Fruit fly (Drosophila melanogaster): ENCODE measurements around the gene CG5646.

The CG5646 gene

dm6 chr3R:27554964-27555363 lies 6.2 kb downstream of the CG5646 start (continued):
- TF ChIP-seq CG10631 (GFP tag; optimal IDR thresholded peaks at IDR 0.05) (peak; percentile 73), CG8119 (GFP tag; IDR thresholded peaks at IDR 0.05) (peak; percentile 92), topi (GFP tag; optimal IDR thresholded peaks at IDR 0.05) (no peak), Eip93F (GFP tag; optimal IDR thresholded peaks at IDR 0.05) (no peak), fd59A (GFP tag; optimal IDR thresholded peaks at IDR 0.05) (peak; percentile 20), Eip78C (GFP tag) (peak; percentile 88), pdm3 (GFP tag; optimal IDR thresholded peaks at IDR 0.05) (peak; percentile 74), Hr38 (GFP tag; optimal IDR thresholded peaks at IDR 0.05) (no peak), Hr4 (GFP tag; optimal IDR thresholded peaks at IDR 0.05) (peak; percentile 91), CG10669 (GFP tag; optimal IDR thresholded peaks at IDR 0.05) (peak; percentile 26), achi (GFP tag; optimal IDR thresholded peaks at IDR 0.05) (peak; percentile 77), Ets96B (tag; optimal IDR thresholded peaks at IDR 0.05) (peak; percentile 45), svp (GFP tag) (no peak), ss (GFP tag; optimal IDR thresholded peaks at IDR 0.05) (no peak), Sox102F (GFP tag; optimal IDR thresholded peaks at IDR 0.05) (no peak), CG16779 (tag; optimal IDR thresholded peaks at IDR 0.05) (peak; percentile 32), lz (GFP tag; optimal IDR thresholded peaks at IDR 0.05) (peak; percentile 2), Sox15 (GFP tag; optimal IDR thresholded peaks at IDR 0.05) (peak; percentile 14), eg (GFP tag; IDR thresholded peaks at IDR 0.05) (peak; percentile 93), CG1621 (tag; optimal IDR thresholded peaks at IDR 0.05) (peak; percentile 13), OdsH (GFP tag; optimal IDR thresholded peaks at IDR 0.05) (peak; percentile 76), CG6276 (GFP tag; optimal IDR thresholded peaks at IDR 0.05) (peak; percentile 90), esn (GFP tag; optimal IDR thresholded peaks at IDR 0.05) (no peak)

DNA sequence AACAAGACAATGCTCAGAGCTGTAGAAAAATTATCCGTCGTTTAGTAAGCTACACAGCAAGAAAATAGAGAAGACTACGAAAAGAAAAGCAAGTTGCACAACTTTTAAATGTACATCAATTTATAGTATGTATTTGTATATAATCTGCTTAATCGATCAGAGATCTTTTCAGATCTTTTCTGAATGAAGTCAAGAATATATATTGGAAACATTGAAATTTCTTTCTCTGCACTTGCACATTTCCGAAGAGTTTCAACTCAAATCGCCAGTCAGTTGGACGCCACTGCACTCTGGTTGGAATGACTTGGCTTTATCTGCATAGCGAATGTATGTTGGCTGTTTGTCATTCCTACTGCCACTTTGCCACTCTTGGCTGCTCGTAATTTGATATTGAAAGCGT lies 7.2 kb downstream of the CG5646 start:
- TF ChIP-seq svp (GFP tag) (peak; percentile 94), Hr39 (GFP tag; optimal IDR thresholded peaks at IDR 0.05) (peak; percentile 84), eg (GFP tag; IDR thresholded peaks at IDR 0.05) (peak; percentile 88), Met (GFP tag; optimal IDR thresholded peaks at IDR 0.05) (peak; percentile 90), Smox (GFP tag; optimal IDR thresholded peaks at IDR 0.05) (peak; percentile 83), Gug (GFP tag; IDR thresholded peaks at IDR 0.05) (peak; percentile 81), CG32006 (GFP tag; optimal IDR thresholded peaks at IDR 0.05) (peak; percentile 88), dsx (GFP tag; optimal IDR thresholded peaks at IDR 0.05; ENCODE audit: poor library complexity, severe bottlenecking) (no peak), CG16779 (tag; optimal IDR thresholded peaks at IDR 0.05) (peak; percentile 28), CG11762 (GFP tag; optimal IDR thresholded peaks at IDR 0.05; ENCODE audit: insufficient read depth) (peak; percentile 86), spab (GFP tag; optimal IDR thresholded peaks at IDR 0.05) (peak; percentile 52), CG15336 (GFP tag; IDR thresholded peaks at IDR 0.05) (peak; percentile 93), Ets96B (tag; optimal IDR thresholded peaks at IDR 0.05) (peak; percentile 75), CG6276 (GFP tag; optimal IDR thresholded peaks at IDR 0.05) (no peak), CG10631 (GFP tag; optimal IDR thresholded peaks at IDR 0.05) (peak; percentile 78), CG8632 (GFP tag; optimal IDR thresholded peaks at IDR 0.05) (peak; percentile 84), fd85E (GFP tag; optimal IDR thresholded peaks at IDR 0.05) (peak; percentile 67), achi (GFP tag; optimal IDR thresholded peaks at IDR 0.05) (peak; percentile 85), salr (GFP tag; optimal IDR thresholded peaks at IDR 0.05) (peak; percentile 29 to 64), Ets21C (GFP tag; optimal IDR thresholded peaks at IDR 0.05) (peak; percentile 78), dac (GFP tag; optimal IDR thresholded peaks at IDR 0.05) (peak; percentile 54), CG11294 (GFP tag; IDR thresholded peaks at IDR 0.05) (peak; percentile 69; the same call in 1 of the 2 replicates), CG6854 (GFP tag; optimal IDR thresholded peaks at IDR 0.05) (peak; percentile 52), Hr38 (GFP tag; optimal IDR thresholded peaks at IDR 0.05) (no peak), Eip93F (GFP tag; optimal IDR thresholded peaks at IDR 0.05) (no peak), Eip78C (GFP tag) (peak; percentile 97), CG11902 (GFP tag; optimal IDR thresholded peaks at IDR 0.05) (peak; percentile 87), net (GFP tag; optimal IDR thresholded peaks at IDR 0.05) (peak; percentile 82), pdm3 (GFP tag; optimal IDR thresholded peaks at IDR 0.05) (peak; percentile 89), CG31627 (GFP tag; optimal IDR thresholded peaks at IDR 0.05) (peak; percentile 86), Sox102F (GFP tag; optimal IDR thresholded peaks at IDR 0.05) (peak; percentile 85), Lpt (GFP tag; optimal IDR thresholded peaks at IDR 0.05) (peak; percentile 75), CG6808 (GFP tag; optimal IDR thresholded peaks at IDR 0.05) (peak; percentile 57), fd59A (GFP tag; optimal IDR thresholded peaks at IDR 0.05) (peak; percentile 62), vri (GFP tag; optimal IDR thresholded peaks at IDR 0.05) (peak; percentile 38), CG3032 (tag; optimal IDR thresholded peaks at IDR 0.05) (peak; percentile 65), topi (GFP tag; optimal IDR thresholded peaks at IDR 0.05) (peak; percentile 89), CG34406 (GFP tag; optimal IDR thresholded peaks at IDR 0.05) (peak; percentile 89), Sox14 (GFP tag; optimal IDR thresholded peaks at IDR 0.05) (peak; percentile 84)

All from whole organism, prepupa.